Fruit fly (Drosophila melanogaster): ENCODE data around the gene homer.
A peak's percentile ranks its signal among the peaks of the same experiment; 100 is the strongest.

Gene homer

DNA sequence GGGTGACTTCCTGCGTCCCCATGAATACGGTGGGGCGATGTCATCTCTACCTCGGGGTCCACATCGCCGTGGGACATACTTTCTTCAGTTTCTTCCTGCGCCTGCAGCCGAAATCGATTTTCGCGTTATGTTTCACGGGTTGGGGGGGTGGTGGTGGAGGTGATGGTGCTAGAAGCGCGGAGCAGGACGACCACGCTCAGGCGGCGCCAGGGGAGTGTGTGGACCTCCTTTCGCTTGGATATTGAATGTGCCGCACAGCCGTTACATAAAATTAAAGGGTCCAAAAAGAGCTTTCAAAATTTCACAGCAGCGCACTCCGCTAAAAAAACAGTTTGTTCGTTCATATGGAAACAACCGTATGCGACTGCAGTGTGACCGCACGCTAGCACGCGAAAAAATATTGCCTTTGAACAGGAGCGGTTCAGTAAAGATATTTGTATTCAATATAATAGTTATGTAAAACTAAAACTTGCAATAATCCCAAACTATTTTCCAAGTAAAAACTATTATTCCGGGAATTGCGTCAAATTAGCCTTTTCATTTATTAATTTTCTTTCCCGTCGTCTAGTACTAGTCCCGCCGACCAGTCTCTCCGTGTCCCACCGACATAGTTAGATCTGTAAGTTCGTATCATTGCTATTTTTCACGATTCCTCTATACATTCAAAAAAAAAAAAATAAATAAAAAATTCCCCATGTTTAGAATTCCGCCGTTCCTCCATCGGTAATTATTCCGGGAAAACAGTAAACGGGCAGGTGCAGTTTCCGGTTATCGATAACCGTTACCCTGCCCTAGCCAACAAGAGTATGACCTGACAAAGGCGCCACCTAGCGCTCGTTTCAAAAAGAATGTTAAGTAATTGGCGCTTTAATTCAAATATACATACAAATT lies 38.9 kb downstream of the homer start, which contains the start of gene Nhe3 (continued):
- TF ChIP-seq Bdp1 (GFP tag; optimal IDR thresholded peaks at IDR 0.05): peak; percentile 74
- TF ChIP-seq CG12071 (GFP tag; optimal IDR thresholded peaks at IDR 0.05): peak; percentile 9
- TF ChIP-seq Hr51 (GFP tag; optimal IDR thresholded peaks at IDR 0.05): peak; percentile 32 to 82
- TF ChIP-seq MBD-R2 (GFP tag; IDR thresholded peaks at IDR 0.05): peak; percentile 77
- TF ChIP-seq CG6854 (GFP tag; optimal IDR thresholded peaks at IDR 0.05): peak; percentile 30
- TF ChIP-seq ERR (GFP tag; optimal IDR thresholded peaks at IDR 0.05): peak; percentile 67
- TF ChIP-seq Meics (GFP tag; optimal IDR thresholded peaks at IDR 0.05): peak; percentile 77
- TF ChIP-seq Ravus (GFP tag; IDR thresholded peaks at IDR 0.05): peak; percentile 45
- peak; percentile 65; the same call in 1 of the 3 replicates for TF ChIP-seq C15 (GFP tag; IDR thresholded peaks at IDR 0.05)
- TF ChIP-seq her (GFP tag; optimal IDR thresholded peaks at IDR 0.05): peak; percentile 37
- peak; percentile 63 for TF ChIP-seq pb (GFP tag; optimal IDR thresholded peaks at IDR 0.05)
- TF ChIP-seq seq (GFP tag; IDR thresholded peaks at IDR 0.05): peak; percentile 36; the same call in 1 of the 2 replicates
- TF ChIP-seq CG18599 (GFP tag; optimal IDR thresholded peaks at IDR 0.05): peak; percentile 41
- TF ChIP-seq eyg (GFP tag; optimal IDR thresholded peaks at IDR 0.05): peak; percentile 75
- TF ChIP-seq CG7357 (GFP tag; IDR thresholded peaks at IDR 0.05): peak; percentile 70; the same call in 2 of the 3 replicates
- peak; percentile 67 for TF ChIP-seq CG12299 (tag; optimal IDR thresholded peaks at IDR 0.05)
- TF ChIP-seq CG32532 (GFP tag; IDR thresholded peaks at IDR 0.05): peak; percentile 83
- TF ChIP-seq CG14014 (GFP tag; IDR thresholded peaks at IDR 0.05): peak; percentile 84
- TF ChIP-seq vnd (GFP tag; IDR thresholded peaks at IDR 0.05; ENCODE audit: partially characterized antibody): no peak; the same call in 2 of the 3 replicates
- peak; percentile 36; the same call in 1 of the 2 replicates for TF ChIP-seq dati (GFP tag; IDR thresholded peaks at IDR 0.05)
- peak; percentile 63 for TF ChIP-seq disco-r (GFP tag; optimal IDR thresholded peaks at IDR 0.05)
- no peak for TF ChIP-seq CG4282 (GFP tag; optimal IDR thresholded peaks at IDR 0.05)
- TF ChIP-seq CG34376 (GFP tag; optimal IDR thresholded peaks at IDR 0.05): peak; percentile 62
- peak; percentile 73 for TF ChIP-seq CG4617 (GFP tag; optimal IDR thresholded peaks at IDR 0.05; ENCODE audit: borderline replicate concordance)
- no peak for TF ChIP-seq kni (GFP tag; optimal IDR thresholded peaks at IDR 0.05)
- peak; percentile 65 for TF ChIP-seq D19B (GFP tag; optimal IDR thresholded peaks at IDR 0.05)
- peak; percentile 71 for TF ChIP-seq Blimp-1 (GFP tag; optimal IDR thresholded peaks at IDR 0.05)
- TF ChIP-seq CG6254 (GFP tag; optimal IDR thresholded peaks at IDR 0.05): no peak
- TF ChIP-seq CG3407 (GFP tag; optimal IDR thresholded peaks at IDR 0.05): peak; percentile 39
- no peak for TF ChIP-seq Sox102F (GFP tag; optimal IDR thresholded peaks at IDR 0.05)
- peak; percentile 60 for TF ChIP-seq CG6765 (GFP tag; optimal IDR thresholded peaks at IDR 0.05)
- TF ChIP-seq mam (GFP tag; optimal IDR thresholded peaks at IDR 0.05): peak; percentile 87
- no peak for TF ChIP-seq cad (GFP tag; optimal IDR thresholded peaks at IDR 0.05)
- TF ChIP-seq pros (GFP tag; optimal IDR thresholded peaks at IDR 0.05): no peak
- peak; percentile 39 for TF ChIP-seq psq (GFP tag; optimal IDR thresholded peaks at IDR 0.05)
- no peak; the same call in 1 of the 2 replicates for TF ChIP-seq CG43689 (GFP tag; IDR thresholded peaks at IDR 0.05)
- TF ChIP-seq sob (GFP tag; IDR thresholded peaks at IDR 0.05): peak; percentile 90
- TF ChIP-seq crol (GFP tag; IDR thresholded peaks at IDR 0.05): peak; percentile 94
- TF ChIP-seq CG11696 (GFP tag; IDR thresholded peaks at IDR 0.05): 0 out of 2 replicates have a peak, but pooled peaks have one; percentile 30
- TF ChIP-seq Aef1 (GFP tag; IDR thresholded peaks at IDR 0.05): peak; percentile 89
- TF ChIP-seq H2.0 (GFP tag; IDR thresholded peaks at IDR 0.05): peak; percentile 62
- peak; percentile 85 for TF ChIP-seq dysf (GFP tag; IDR thresholded peaks at IDR 0.05)
- peak; percentile 74 for TF ChIP-seq kay (GFP tag; optimal IDR thresholded peaks at IDR 0.05)
- TF ChIP-seq yki (optimal IDR thresholded peaks at IDR 0.05): no peak
- TF ChIP-seq CG13296 (GFP tag; optimal IDR thresholded peaks at IDR 0.05): peak; percentile 79
- TF ChIP-seq CG15269 (tag; optimal IDR thresholded peaks at IDR 0.05): no peak
- peak; percentile 80 for TF ChIP-seq ind (GFP tag; optimal IDR thresholded peaks at IDR 0.05)
- peak; percentile 83 for TF ChIP-seq CG6272 (GFP tag; IDR thresholded peaks at IDR 0.05)
- TF ChIP-seq scrt (GFP tag; optimal IDR thresholded peaks at IDR 0.05): peak; percentile 57
